Worm (Caenorhabditis elegans): ENCODE results near the gene C17B7.9.

ce11 chrV:3372673-3373072 is 40.8 kb upstream of the C17B7.9 start, which contains the start of gene srx-121:
- TF ChIP-seq dpl-1 (GFP tag; optimal IDR thresholded peaks at IDR 0.05) (no peak), lsy-2 (tag; optimal IDR thresholded peaks at IDR 0.05) (no peak), zip-11 (GFP tag; IDR thresholded peaks at IDR 0.05) (no peak), nhr-25 (tag; optimal IDR thresholded peaks at IDR 0.05; ENCODE audit: borderline replicate concordance, insufficient read depth) (no peak), mdl-1 (tag; optimal IDR thresholded peaks at IDR 0.05) (no peak), ceh-28 (tag; optimal IDR thresholded peaks at IDR 0.05) (no peak), unc-130 (GFP tag; optimal IDR thresholded peaks at IDR 0.05) (no peak), zag-1 (tag; optimal IDR thresholded peaks at IDR 0.05) (no peak), unc-39 (tag; optimal IDR thresholded peaks at IDR 0.05) (no peak), ztf-11 (tag; optimal IDR thresholded peaks at IDR 0.05) (no peak), nhr-11 (tag; optimal IDR thresholded peaks at IDR 0.05) (no peak), nhr-28 (tag; optimal IDR thresholded peaks at IDR 0.05) (no peak)

Measured in whole organism, L4 larva.